Fruit fly (Drosophila melanogaster) whole organism, embryonic: Measurements from ENCODE around the gene CG18577.

Experiments used
- dmrt99B ChIP-seq: fragments of 200-800 bp; sonication (Bioruptor generic); optimal IDR thresholded peaks from 2 replicates; lab custom pipeline; 2018; ENCODE audit warnings: missing biosample characterization, mild to moderate bottlenecking, missing genetic modification characterization, moderate library complexity
- exex ChIP-seq: fragments of 200-800 bp; sonication (Bioruptor generic); optimal IDR thresholded peaks from 4 replicates; lab custom pipeline; 2018; ENCODE audit warnings: missing biosample characterization, mild to moderate bottlenecking, missing genetic modification characterization, moderate library complexity
- zfh2 ChIP-seq: fragments of 200-800 bp; sonication (Bioruptor generic); optimal IDR thresholded peaks from 2 replicates; lab custom pipeline; 2016; ENCODE audit warnings: missing biosample characterization, missing genetic modification characterization

CG18577 gene

dm6 chr3R:11246865-11247264 lies 51.0 kb downstream of the CG18577 start:
- TF ChIP-seq zfh2 (GFP tag; lab: Kevin White, UChicago) (no peak), dmrt99B (tag; lab: Kevin White, UChicago) (no peak), exex (tag; lab: Kevin White, UChicago) (peak; percentile 95)
